Worm (Caenorhabditis elegans) whole organism, early embryonic: ENCODE results near the gene F47G3.1.

ENCODE experiments used
- B0310.2 ChIP-seq: sonication (generic microtip); optimal IDR thresholded peaks from 2 replicates; lab custom pipeline; 2016; ENCODE audit warnings: mild to moderate bottlenecking, missing genetic modification characterization, missing compliant biosample characterization
- F13C5.2 ChIP-seq: sonication (generic microtip); optimal IDR thresholded peaks from 2 replicates; lab custom pipeline; 2017; ENCODE audit warnings: mild to moderate bottlenecking, missing genetic modification characterization, inconsistent platforms, missing compliant biosample characterization
- aly-1 ChIP-seq: sonication (generic microtip); optimal IDR thresholded peaks from 2 replicates; lab custom pipeline; 2016; ENCODE audit warnings: missing genetic modification characterization, missing compliant biosample characterization
- ama-1 ChIP-seq: fragments of 150-350 bp; optimal IDR thresholded peaks from 2 replicates; lab custom pipeline; 2014
- ceh-36 ChIP-seq: sonication (generic microtip); optimal IDR thresholded peaks from 2 replicates; lab custom pipeline; 2016; ENCODE audit warnings: missing genetic modification characterization, inconsistent platforms, missing compliant biosample characterization
- flt-1 ChIP-seq: fragments of 200-800 bp; sonication (Bioruptor generic); IDR thresholded peaks from 2 replicates; pipeline ENCODE4 v1.3.6; 2022; ENCODE audit warnings: missing genetic modification characterization, missing compliant biosample characterization
- hmbx-1 ChIP-seq: sonication (generic microtip); optimal IDR thresholded peaks from 2 replicates; lab custom pipeline; 2016; ENCODE audit warnings: mild to moderate bottlenecking, missing genetic modification characterization, missing compliant biosample characterization
- hmg-4 ChIP-seq: fragments of 200-800 bp; sonication (Bioruptor generic); optimal IDR thresholded peaks from 2 replicates; lab custom pipeline; 2018; ENCODE audit warnings: mild to moderate bottlenecking, missing genetic modification characterization, missing compliant biosample characterization
- hnd-1 ChIP-seq: sonication (generic microtip); optimal IDR thresholded peaks from 2 replicates; lab custom pipeline; 2016; ENCODE audit warnings: missing genetic modification characterization, missing compliant biosample characterization
- pes-1 ChIP-seq: fragments of 200-800 bp; sonication (Bioruptor generic); IDR thresholded peaks from 2 replicates; pipeline ENCODE4 v1.3.6; 2022; ENCODE audit warnings: missing genetic modification reagents, missing genetic modification characterization, missing compliant biosample characterization
- scrt-1 ChIP-seq: fragments of 200-800 bp; sonication (Bioruptor generic); IDR thresholded peaks from 2 replicates; pipeline ENCODE4 v1.3.6; 2022; ENCODE audit warnings: missing genetic modification characterization, missing compliant biosample characterization
- tbx-11 ChIP-seq: fragments of 200-800 bp; sonication (Bioruptor generic); IDR thresholded peaks from 2 replicates; pipeline ENCODE4 v1.3.6; 2022; ENCODE audit warnings: missing genetic modification characterization, missing compliant biosample characterization
- tra-4 ChIP-seq: sonication (generic microtip); optimal IDR thresholded peaks from 2 replicates; lab custom pipeline; 2017; ENCODE audit warnings: missing genetic modification characterization, missing compliant biosample characterization

- TF ChIP-seq pes-1 (GFP tag; lab: Robert Waterston, UW) (no peak), hmg-4 (GFP tag; lab: Kevin White, UChicago) (no peak), ama-1 (lab: Kevin White, UChicago) (no peak), scrt-1 (GFP tag; lab: Robert Waterston, UW) (no peak), tra-4 (no peak), flt-1 (GFP tag; lab: Robert Waterston, UW) (no peak), tbx-11 (GFP tag; lab: Robert Waterston, UW) (no peak), ceh-36 (tag; lab: Kevin White, UChicago) (no peak), F13C5.2 (no peak), B0310.2 (tag; lab: Kevin White, UChicago) (no peak), hnd-1 (tag; lab: Kevin White, UChicago) (no peak), hmbx-1 (no peak), aly-1 (no peak)
Measured at ce11 chrX:2407167-2407566, 21.6 kb downstream of the F47G3.1 start, which contains the start of gene mtpn-1.
